Fruit fly (Drosophila melanogaster) whole organism, prepupa: ENCODE measurements around the gene Mtpalpha.

ENCODE experiments used
- Blimp-1 ChIP-seq: fragments of 200-800 bp; sonication (Bioruptor generic); optimal IDR thresholded peaks from 3 replicates; lab custom pipeline; 2017; ENCODE audit warnings: missing biosample characterization, missing genetic modification characterization, mild to moderate bottlenecking, moderate library complexity, missing genetic modification reagents
- CG10631 ChIP-seq: fragments of 200-800 bp; sonication (Bioruptor generic); optimal IDR thresholded peaks from 2 replicates; lab custom pipeline; 2016; ENCODE audit warnings: missing biosample characterization, missing genetic modification characterization
- CG10669 ChIP-seq: fragments of 200-800 bp; sonication (Bioruptor generic); optimal IDR thresholded peaks from 3 replicates; lab custom pipeline; 2018; ENCODE audit warnings: missing biosample characterization, mild to moderate bottlenecking, missing genetic modification characterization, moderate library complexity
- CG11762 ChIP-seq: fragments of 200-800 bp; sonication (Bioruptor generic); optimal IDR thresholded peaks from 3 replicates; lab custom pipeline; 2016; ENCODE audit warnings: missing biosample characterization, missing genetic modification characterization; ENCODE audit not compliant: insufficient read depth
- CG11902 ChIP-seq: fragments of 200-800 bp; sonication (Bioruptor generic); optimal IDR thresholded peaks from 3 replicates; lab custom pipeline; 2016; ENCODE audit warnings: missing biosample characterization, missing genetic modification characterization
- CG1621 ChIP-seq: fragments of 200-800 bp; sonication (Bioruptor generic); optimal IDR thresholded peaks from 3 replicates; lab custom pipeline; 2018; ENCODE audit warnings: missing biosample characterization, mild to moderate bottlenecking, missing genetic modification characterization
- CG16779 ChIP-seq: fragments of 200-800 bp; sonication (Bioruptor generic); optimal IDR thresholded peaks from 3 replicates; lab custom pipeline; 2017; ENCODE audit warnings: missing biosample characterization, mild to moderate bottlenecking, missing genetic modification characterization
- CG3032 ChIP-seq: fragments of 200-800 bp; optimal IDR thresholded peaks from 2 replicates; lab custom pipeline; 2019; ENCODE audit warnings: missing biosample characterization, mild to moderate bottlenecking, missing genetic modification characterization, moderate library complexity
- CG31627 ChIP-seq: fragments of 200-800 bp; sonication (Bioruptor generic); optimal IDR thresholded peaks from 3 replicates; lab custom pipeline; 2016; ENCODE audit warnings: missing biosample characterization, missing genetic modification characterization
- CG32006 ChIP-seq: fragments of 200-800 bp; sonication (Bioruptor generic); optimal IDR thresholded peaks from 3 replicates; lab custom pipeline; 2017; ENCODE audit warnings: missing biosample characterization, mild to moderate bottlenecking, missing genetic modification characterization
- CG34406 ChIP-seq: fragments of 200-800 bp; sonication (Bioruptor generic); optimal IDR thresholded peaks from 3 replicates; lab custom pipeline; 2016; ENCODE audit warnings: missing biosample characterization, missing genetic modification characterization
- CG6163 ChIP-seq: fragments of 200-800 bp; sonication (Bioruptor generic); IDR thresholded peaks from 3 replicates; pipeline ENCODE4 v1.3.6; 2022; ENCODE audit warnings: missing biosample characterization, missing genetic modification characterization
- CG6276 ChIP-seq: fragments of 200-800 bp; sonication (Bioruptor generic); optimal IDR thresholded peaks from 2 replicates; lab custom pipeline; 2017; ENCODE audit warnings: missing biosample characterization, mild to moderate bottlenecking, missing genetic modification characterization
- CG6792 ChIP-seq: fragments of 200-800 bp; sonication (Bioruptor generic); optimal IDR thresholded peaks from 3 replicates; lab custom pipeline; 2016; ENCODE audit warnings: missing biosample characterization, missing genetic modification characterization
- CG6808 ChIP-seq: fragments of 200-800 bp; sonication (Bioruptor generic); optimal IDR thresholded peaks from 3 replicates; lab custom pipeline; 2017; ENCODE audit warnings: missing biosample characterization, missing genetic modification characterization, mild to moderate bottlenecking, moderate library complexity, missing genetic modification reagents
- CG6854 ChIP-seq: fragments of 200-800 bp; sonication (Bioruptor generic); optimal IDR thresholded peaks from 2 replicates; lab custom pipeline; 2017; ENCODE audit warnings: missing biosample characterization, mild to moderate bottlenecking, missing genetic modification characterization
- CG7368 ChIP-seq: fragments of 200-800 bp; sonication (Bioruptor generic); optimal IDR thresholded peaks from 3 replicates; lab custom pipeline; 2016; ENCODE audit warnings: missing biosample characterization, missing genetic modification characterization
- Eip75B ChIP-seq: fragments of 200-800 bp; sonication (Bioruptor generic); optimal IDR thresholded peaks from 3 replicates; lab custom pipeline; 2016; ENCODE audit warnings: missing biosample characterization, missing genetic modification characterization
- Eip78C ChIP-seq: fragments of 200-800 bp; sonication (Bioruptor generic); peaks from one replicate; lab custom pipeline; 2016; ENCODE audit warnings: missing biosample characterization, missing genetic modification characterization
- Eip93F ChIP-seq: fragments of 200-800 bp; sonication (Bioruptor generic); optimal IDR thresholded peaks from 2 replicates; lab custom pipeline; 2016; ENCODE audit warnings: missing biosample characterization, mild to moderate bottlenecking, missing genetic modification characterization
- Gug ChIP-seq: fragments of 200-800 bp; sonication (Bioruptor generic); IDR thresholded peaks from 2 replicates; pipeline ENCODE4 v1.3.6; 2022; ENCODE audit warnings: missing biosample characterization, missing genetic modification characterization
- Met ChIP-seq: fragments of 200-800 bp; sonication (Bioruptor generic); optimal IDR thresholded peaks from 3 replicates; lab custom pipeline; 2016; ENCODE audit warnings: missing biosample characterization, missing genetic modification characterization
- Sox102F ChIP-seq: fragments of 200-800 bp; sonication (Bioruptor generic); optimal IDR thresholded peaks from 2 replicates; lab custom pipeline; 2016; ENCODE audit warnings: missing biosample characterization, mild to moderate bottlenecking, missing genetic modification characterization
- Sox14 ChIP-seq: fragments of 200-800 bp; sonication (Bioruptor generic); optimal IDR thresholded peaks from 3 replicates; lab custom pipeline; 2016; ENCODE audit warnings: missing biosample characterization, missing genetic modification characterization
- Sox15 ChIP-seq: fragments of 200-800 bp; sonication (Bioruptor generic); optimal IDR thresholded peaks from 3 replicates; lab custom pipeline; 2016; ENCODE audit warnings: missing biosample characterization, missing genetic modification characterization
- achi ChIP-seq: fragments of 200-800 bp; sonication (Bioruptor generic); optimal IDR thresholded peaks from 3 replicates; lab custom pipeline; 2016; ENCODE audit warnings: missing biosample characterization, missing genetic modification characterization
- acj6 ChIP-seq: fragments of 200-800 bp; sonication (Bioruptor generic); optimal IDR thresholded peaks from 3 replicates; lab custom pipeline; 2016; ENCODE audit warnings: missing biosample characterization, missing genetic modification characterization
- dsx ChIP-seq: fragments of 200-800 bp; optimal IDR thresholded peaks from 3 replicates; lab custom pipeline; 2019; ENCODE audit warnings: missing biosample characterization, mild to moderate bottlenecking, missing genetic modification characterization, moderate library complexity; ENCODE audit not compliant: poor library complexity, severe bottlenecking
- eg ChIP-seq: fragments of 200-800 bp; sonication (Bioruptor generic); IDR thresholded peaks from 3 replicates; pipeline ENCODE4 v1.3.6; 2022; ENCODE audit warnings: missing biosample characterization, missing genetic modification characterization
- esn ChIP-seq: fragments of 200-800 bp; sonication (Bioruptor generic); optimal IDR thresholded peaks from 2 replicates; lab custom pipeline; 2016; ENCODE audit warnings: missing biosample characterization, mild to moderate bottlenecking, missing genetic modification characterization, moderate library complexity
- fd59A ChIP-seq: fragments of 200-800 bp; sonication (Bioruptor generic); optimal IDR thresholded peaks from 2 replicates; lab custom pipeline; 2017; ENCODE audit warnings: missing biosample characterization, mild to moderate bottlenecking, missing genetic modification characterization, missing genetic modification reagents
- fkh ChIP-seq: fragments of 200-800 bp; sonication (Bioruptor generic); optimal IDR thresholded peaks from 3 replicates; lab custom pipeline; 2017; ENCODE audit warnings: missing biosample characterization, mild to moderate bottlenecking, missing genetic modification characterization, moderate library complexity
- lz ChIP-seq: fragments of 200-800 bp; sonication (Bioruptor generic); optimal IDR thresholded peaks from 3 replicates; lab custom pipeline; 2016; ENCODE audit warnings: missing biosample characterization, missing genetic modification characterization
- net ChIP-seq: fragments of 200-800 bp; sonication (Bioruptor generic); optimal IDR thresholded peaks from 3 replicates; lab custom pipeline; 2016; ENCODE audit warnings: missing biosample characterization, missing genetic modification characterization
- pdm3 ChIP-seq: fragments of 200-800 bp; sonication (Bioruptor generic); optimal IDR thresholded peaks from 3 replicates; lab custom pipeline; 2016; ENCODE audit warnings: missing biosample characterization, missing genetic modification characterization
- ss ChIP-seq, 2 experiments: fragments of 200-800 bp; sonication (Bioruptor generic); optimal IDR thresholded peaks; 2 replicates in 1 of 2; 3 replicates in 1 of 2; lab custom pipeline; 2017 to 2018; ENCODE audit warnings: mild to moderate bottlenecking in 2 of 2, missing biosample characterization in 2 of 2, missing genetic modification characterization in 2 of 2, moderate library complexity in 1 of 2
- svp ChIP-seq: fragments of 200-800 bp; sonication (Bioruptor generic); peaks from one replicate; lab custom pipeline; 2016; ENCODE audit warnings: missing biosample characterization, missing genetic modification characterization
- topi ChIP-seq: fragments of 200-800 bp; sonication (Bioruptor generic); optimal IDR thresholded peaks from 3 replicates; lab custom pipeline; 2016; ENCODE audit warnings: missing biosample characterization, missing genetic modification characterization
- vri ChIP-seq: fragments of 200-800 bp; sonication (Bioruptor generic); optimal IDR thresholded peaks from 3 replicates; lab custom pipeline; 2016; ENCODE audit warnings: missing biosample characterization, mild to moderate bottlenecking, missing genetic modification characterization

The Mtpalpha gene

DNA sequence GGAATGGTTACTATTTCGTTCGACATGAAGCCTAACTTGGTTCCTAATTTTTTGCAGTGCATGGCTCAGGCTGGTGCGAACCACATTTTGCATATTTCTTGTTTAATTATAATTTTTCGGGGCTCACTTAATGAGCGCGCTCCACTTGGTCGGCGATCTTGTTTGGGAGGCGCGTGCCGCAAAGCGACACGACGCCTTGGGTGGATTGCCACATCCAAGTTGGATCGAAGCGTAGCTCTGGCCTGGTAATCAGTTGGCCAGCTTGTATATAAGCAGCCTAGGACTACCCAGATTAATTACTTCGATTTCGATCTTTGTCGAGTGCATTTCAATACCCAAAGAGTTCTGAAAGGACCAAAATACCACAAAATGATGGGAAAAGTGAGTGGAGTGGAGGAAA lies 34.0 kb downstream of the Mtpalpha start, which contains the start of gene Cpr30B:
Gene Cpr30B, plus strand, starts transcription at position 301 of the 400 bp plus-strand sequence.
- TF ChIP-seq eg (0 out of 3 replicates have a peak, but pooled peaks have one; percentile 9), CG11902 (GFP tag; lab: Kevin White, UChicago) (no peak), CG1621 (tag; lab: Kevin White, UChicago) (no peak)

DNA sequence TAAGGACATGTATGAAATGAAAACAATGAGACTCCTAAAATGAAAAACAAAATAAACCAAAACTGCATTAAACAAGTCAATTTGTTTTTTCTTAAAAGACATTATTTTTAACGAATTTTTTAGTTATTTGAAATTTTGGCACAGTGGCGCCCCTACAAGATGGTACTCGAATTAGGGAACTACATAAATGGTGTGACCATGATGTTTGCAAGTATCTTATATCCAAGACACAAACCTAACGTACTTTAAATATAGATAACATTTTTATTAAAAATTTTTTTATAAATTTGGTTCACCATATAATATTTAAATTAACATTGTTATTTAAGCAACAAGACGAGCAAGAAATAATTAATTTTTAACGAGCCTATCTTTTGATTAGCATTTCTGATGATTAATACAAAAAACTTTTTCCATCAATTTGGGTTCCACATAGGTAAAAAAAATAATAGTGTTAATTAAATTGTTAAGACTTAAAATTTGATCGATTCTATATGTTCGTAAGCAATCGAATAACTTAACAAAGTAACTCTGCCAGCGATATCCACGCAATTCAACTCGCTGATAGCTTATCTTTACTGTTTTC lies 36.5 kb downstream of the Mtpalpha start, which contains the start of gene CG17855:
Gene CG17855, plus strand, starts transcription at position 536 of the 586 bp plus-strand sequence.
- no peak for TF ChIP-seq CG6163
- no peak for TF ChIP-seq CG10669 (GFP tag; lab: Kevin White, UChicago)
- TF ChIP-seq Eip78C (GFP tag; lab: Kevin White, UChicago), result no peak
- no peak for TF ChIP-seq CG1621 (tag; lab: Kevin White, UChicago)
- no peak for TF ChIP-seq CG34406
- no peak for TF ChIP-seq fd59A (GFP tag; lab: Kevin White, UChicago)
- TF ChIP-seq achi, result no peak
- TF ChIP-seq Sox102F, result no peak
- TF ChIP-seq dsx (GFP tag; lab: Kevin White, UChicago), result no peak
- TF ChIP-seq CG16779 (tag; lab: Kevin White, UChicago), result no peak
- TF ChIP-seq Blimp-1 (GFP tag; lab: Kevin White, UChicago), result no peak
- TF ChIP-seq Eip93F (GFP tag; lab: Kevin White, UChicago), result no peak

DNA sequence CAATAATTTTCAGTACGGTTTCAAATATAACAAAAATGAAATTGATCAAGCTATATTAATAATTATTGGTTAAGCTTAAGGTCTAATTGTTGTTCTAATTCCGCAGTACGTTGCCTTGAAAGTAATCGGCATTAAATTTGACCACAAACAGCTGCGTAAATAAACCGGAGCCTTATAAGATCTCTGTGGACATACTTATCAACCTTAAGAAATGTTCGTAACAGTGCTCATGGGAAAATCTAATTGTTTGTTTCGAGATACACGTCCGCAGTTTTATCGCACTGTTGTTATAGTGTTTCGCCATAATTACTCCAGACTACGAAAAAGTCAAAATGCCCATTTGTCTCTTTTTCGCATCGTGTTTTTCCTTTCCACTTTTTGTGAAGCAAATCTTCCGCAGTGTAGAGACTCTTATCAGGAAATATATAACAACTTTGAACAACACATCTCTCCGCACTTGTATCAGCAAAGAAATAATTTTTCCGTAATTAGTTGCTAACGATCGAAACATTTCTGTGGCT lies 46.7 kb downstream of the Mtpalpha start:
- TF ChIP-seq CG3032 (tag; lab: Kevin White, UChicago), result no peak
- TF ChIP-seq pdm3, result no peak
- no peak for TF ChIP-seq lz
- 0 out of 3 replicates have a peak, but pooled peaks have one; percentile 29 for TF ChIP-seq CG6163
- no peak for TF ChIP-seq CG31627 (GFP tag; lab: Kevin White, UChicago)
- peak; percentile 62 for TF ChIP-seq svp (GFP tag; lab: Kevin White, UChicago)
- no peak for TF ChIP-seq topi (GFP tag; lab: Kevin White, UChicago)
- peak; percentile 44 for TF ChIP-seq CG32006 (GFP tag; lab: Kevin White, UChicago)
- TF ChIP-seq Eip75B, result no peak
- TF ChIP-seq Eip78C (GFP tag; lab: Kevin White, UChicago), result peak; percentile 52
- peak; percentile 54 for TF ChIP-seq fkh
- TF ChIP-seq CG6792 (GFP tag; lab: Kevin White, UChicago), result no peak
- TF ChIP-seq CG6276 (GFP tag; lab: Kevin White, UChicago), result peak; percentile 4
- TF ChIP-seq CG34406, result no peak
- TF ChIP-seq Met, result no peak
- TF ChIP-seq ss (GFP tag; optimal IDR thresholded peaks at IDR 0.05; lab: Kevin White, UChicago), result no peak

DNA sequence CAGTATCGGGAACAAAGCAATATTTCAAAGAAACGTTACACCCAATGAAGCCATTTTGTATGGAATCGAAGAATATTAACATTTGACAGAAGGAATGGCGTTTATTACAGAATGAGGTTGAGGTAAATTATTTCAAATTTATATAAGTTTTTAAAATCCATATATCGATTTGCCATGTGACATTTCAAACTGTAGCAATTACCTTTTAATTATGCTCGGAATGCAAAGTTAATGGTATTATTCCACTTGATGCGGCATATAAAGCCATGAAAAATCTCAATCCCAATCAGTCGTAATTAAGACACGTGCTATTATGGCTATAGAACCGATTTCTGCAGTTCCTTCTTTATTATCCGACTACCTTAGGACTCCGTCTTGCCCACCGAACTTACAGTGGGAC lies 48.4 kb downstream of the Mtpalpha start, which contains the start of gene CG31883:
Gene CG31883, plus strand, starts transcription at position 301 of the 400 bp plus-strand sequence.
- TF ChIP-seq Met (no peak), CG32006 (GFP tag; lab: Kevin White, UChicago) (no peak), fd59A (GFP tag; lab: Kevin White, UChicago) (no peak), Sox15 (GFP tag; lab: Kevin White, UChicago) (no peak)

DNA sequence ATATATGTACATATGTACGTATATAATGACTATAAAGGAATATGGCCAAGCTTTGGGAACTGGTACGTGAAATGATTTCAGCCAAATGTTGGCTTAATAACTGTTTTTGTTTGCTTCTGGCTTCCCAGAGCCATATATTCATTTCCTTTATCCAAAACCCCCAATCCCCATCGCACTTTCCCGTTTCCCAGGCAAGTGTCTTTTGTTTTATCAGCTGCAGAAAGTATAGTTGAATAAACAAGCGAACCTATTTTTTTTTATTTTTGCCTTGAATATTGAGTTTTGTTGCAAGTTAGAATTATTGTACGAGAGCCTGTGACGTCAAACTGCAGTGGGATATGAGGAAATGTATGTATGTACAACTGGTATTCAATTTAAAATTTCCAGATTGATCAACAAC lies 50.1 kb downstream of the Mtpalpha start:
- peak; percentile 43 for TF ChIP-seq fkh
- no peak for TF ChIP-seq vri (GFP tag; lab: Kevin White, UChicago)
- peak; percentile 7 for TF ChIP-seq Eip78C (GFP tag; lab: Kevin White, UChicago)

dm6 chr2L:9525719-9526118 lies 50.9 kb downstream of the Mtpalpha start:
- TF ChIP-seq pdm3 (peak; percentile 1), achi (peak; percentile 23), esn (GFP tag; lab: Kevin White, UChicago) (no peak), net (GFP tag; lab: Kevin White, UChicago) (peak; percentile 47), Sox14 (GFP tag; lab: Kevin White, UChicago) (no peak), acj6 (GFP tag; lab: Kevin White, UChicago) (peak; percentile 13), CG6854 (no peak), dsx (GFP tag; lab: Kevin White, UChicago) (peak; percentile 26), Gug (0 out of 2 replicates have a peak, but pooled peaks have one; percentile 21), CG11762 (peak; percentile 17), CG1621 (tag; lab: Kevin White, UChicago) (peak; percentile 56), lz (no peak), CG10631 (GFP tag; lab: Kevin White, UChicago) (peak; percentile 26), CG6808 (peak; percentile 65), Sox102F (no peak), ss (GFP tag; optimal IDR thresholded peaks at IDR 0.05; lab: Kevin White, UChicago) (peak; percentile 48 to 71), CG7368 (GFP tag; lab: Kevin White, UChicago) (peak; percentile 3), CG32006 (GFP tag; lab: Kevin White, UChicago) (peak; percentile 22), svp (GFP tag; lab: Kevin White, UChicago) (no peak)
